Worm (Caenorhabditis elegans): Measurements from ENCODE around the gene F59D12.5.

- TF ChIP-seq hmg-20 (GFP tag; IDR thresholded peaks at IDR 0.05) (no peak), attf-3 (GFP tag; conservative IDR thresholded peaks at IDR 0.05) (no peak), somi-1 (GFP tag; optimal IDR thresholded peaks at IDR 0.05) (no peak), tlf-1 (GFP tag; optimal IDR thresholded peaks at IDR 0.05) (no peak), F57A8.1 (GFP tag; optimal IDR thresholded peaks at IDR 0.05) (no peak), him-1 (tag; optimal IDR thresholded peaks at IDR 0.05) (no peak), F52B5.7 (tag; optimal IDR thresholded peaks at IDR 0.05) (no peak), pha-4 (tag; optimal IDR thresholded peaks at IDR 0.05) (no peak), madf-3 (GFP tag; IDR thresholded peaks at IDR 0.05) (no peak), cebp-1 (GFP tag; IDR thresholded peaks at IDR 0.05) (no peak), cebp-1 (tag; optimal IDR thresholded peaks at IDR 0.05) (peak; percentile 52), B0336.3 (GFP tag; IDR thresholded peaks at IDR 0.05) (no peak), efl-1 (GFP tag; optimal IDR thresholded peaks at IDR 0.05) (no peak)
Measured at ce11 chrX:15630340-15630739, 16.8 kb downstream of the F59D12.5 start, which contains the start of gene K09E9.4.
